Fruit fly (Drosophila melanogaster): Measurements from ENCODE around the gene Imp.

Imp gene

DNA sequence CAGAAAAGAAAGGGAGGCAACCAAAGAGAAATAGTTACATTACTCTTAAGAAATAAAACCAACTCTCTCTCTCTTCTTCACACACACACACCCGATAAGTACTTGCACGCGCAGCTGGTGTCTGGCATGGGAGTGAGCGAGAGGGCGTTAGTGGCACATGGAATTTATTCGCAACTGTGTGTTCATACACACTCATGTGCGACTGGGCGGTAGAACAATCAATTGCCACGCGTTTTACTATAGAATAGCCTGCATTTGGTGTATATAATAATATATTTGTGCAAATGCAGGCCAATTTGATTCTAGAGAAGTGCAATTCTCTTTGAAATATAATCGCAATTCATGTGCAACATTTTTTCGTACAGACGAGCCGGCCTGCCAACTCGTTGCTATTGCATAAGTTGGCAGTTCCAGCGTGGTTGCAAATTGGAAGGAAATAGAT lies 38.1 kb downstream of the Imp start (continued):
- no peak for TF ChIP-seq MESR4 (GFP tag; optimal IDR thresholded peaks at IDR 0.05)
- TF ChIP-seq CG30403 (GFP tag; optimal IDR thresholded peaks at IDR 0.05), result no peak
- TF ChIP-seq CG7271 (tag; optimal IDR thresholded peaks at IDR 0.05), result no peak
- no peak for TF ChIP-seq br (optimal IDR thresholded peaks at IDR 0.05)
- no peak for TF ChIP-seq CG11247 (GFP tag; IDR thresholded peaks at IDR 0.05)
- TF ChIP-seq CG4360 (GFP tag; IDR thresholded peaks at IDR 0.05), result no peak
- TF ChIP-seq gcm2 (GFP tag; optimal IDR thresholded peaks at IDR 0.05), result no peak
- TF ChIP-seq CG9817 (tag; optimal IDR thresholded peaks at IDR 0.05), result no peak
- TF ChIP-seq bigmax (GFP tag; optimal IDR thresholded peaks at IDR 0.05), result no peak
- TF ChIP-seq CG2712 (tag; optimal IDR thresholded peaks at IDR 0.05), result no peak
- TF ChIP-seq sob (GFP tag; IDR thresholded peaks at IDR 0.05), result peak; percentile 22; the same call in 1 of the 2 replicates
- peak; percentile 15 for TF ChIP-seq lab (GFP tag; optimal IDR thresholded peaks at IDR 0.05)
- TF ChIP-seq CkIIα-i1 (GFP tag; IDR thresholded peaks at IDR 0.05), result no peak
- peak; percentile 12 for TF ChIP-seq CG11504 (tag; optimal IDR thresholded peaks at IDR 0.05)
- no peak for TF ChIP-seq wor (GFP tag; IDR thresholded peaks at IDR 0.05)
- TF ChIP-seq CG9609 (GFP tag; optimal IDR thresholded peaks at IDR 0.05), result no peak
- TF ChIP-seq H15 (GFP tag; IDR thresholded peaks at IDR 0.05), result no peak
- TF ChIP-seq pb (GFP tag; optimal IDR thresholded peaks at IDR 0.05), result no peak
- TF ChIP-seq Camta (GFP tag; optimal IDR thresholded peaks at IDR 0.05), result no peak
- peak; percentile 53 for TF ChIP-seq twi (tag; optimal IDR thresholded peaks at IDR 0.05)
- TF ChIP-seq Dp (GFP tag; optimal IDR thresholded peaks at IDR 0.05), result no peak
- TF ChIP-seq CG1603 (tag; optimal IDR thresholded peaks at IDR 0.05), result peak; percentile 2
- no peak for TF ChIP-seq kah (GFP tag; optimal IDR thresholded peaks at IDR 0.05)
- no peak for TF ChIP-seq Tbp (GFP tag; optimal IDR thresholded peaks at IDR 0.05)
- no peak for TF ChIP-seq da (GFP tag; optimal IDR thresholded peaks at IDR 0.05)
- TF ChIP-seq Drgx (GFP tag; IDR thresholded peaks at IDR 0.05), result no peak
- no peak for TF ChIP-seq Eip74EF (GFP tag; optimal IDR thresholded peaks at IDR 0.05)
- TF ChIP-seq CG11560 (tag; IDR thresholded peaks at IDR 0.05), result no peak
- peak; percentile 38 for TF ChIP-seq CG15514 (GFP tag; optimal IDR thresholded peaks at IDR 0.05)
- peak; percentile 52 for TF ChIP-seq Hey (tag; optimal IDR thresholded peaks at IDR 0.05)
- TF ChIP-seq nerfin-1 (tag; optimal IDR thresholded peaks at IDR 0.05), result peak; percentile 53
- TF ChIP-seq CG13287 (GFP tag; IDR thresholded peaks at IDR 0.05; ENCODE audit: partially characterized antibody), result peak; percentile 16; the same call in 1 of the 2 replicates
- peak; percentile 100 for TF ChIP-seq CG15479 (GFP tag; optimal IDR thresholded peaks at IDR 0.05)
- no peak for TF ChIP-seq CG10267 (tag; optimal IDR thresholded peaks at IDR 0.05)
- TF ChIP-seq Gsc (GFP tag; IDR thresholded peaks at IDR 0.05), result no peak
- no peak for TF ChIP-seq CG17328 (GFP tag; IDR thresholded peaks at IDR 0.05)
- no peak for TF ChIP-seq vfl (GFP tag; optimal IDR thresholded peaks at IDR 0.05)
- peak; percentile 5 for TF ChIP-seq CG12659 (GFP tag; optimal IDR thresholded peaks at IDR 0.05)
- TF ChIP-seq CG4707 (GFP tag; optimal IDR thresholded peaks at IDR 0.05), result no peak
- no peak for TF ChIP-seq nau (GFP tag; optimal IDR thresholded peaks at IDR 0.05)
- no peak for TF ChIP-seq Six4 (GFP tag; optimal IDR thresholded peaks at IDR 0.05)
- no peak for TF ChIP-seq tgo (GFP tag; IDR thresholded peaks at IDR 0.05)
- TF ChIP-seq CG10366 (GFP tag; IDR thresholded peaks at IDR 0.05), result no peak
- no peak for TF ChIP-seq tx (GFP tag; optimal IDR thresholded peaks at IDR 0.05)
- no peak for TF ChIP-seq CG4617 (GFP tag; optimal IDR thresholded peaks at IDR 0.05; ENCODE audit: borderline replicate concordance)
- TF ChIP-seq CG6175 (GFP tag; IDR thresholded peaks at IDR 0.05), result no peak; the same call in 2 of the 3 replicates
- no peak for TF ChIP-seq CG6689 (GFP tag; IDR thresholded peaks at IDR 0.05)
- no peak for TF ChIP-seq mam (GFP tag; optimal IDR thresholded peaks at IDR 0.05)
- TF ChIP-seq Oli (tag; optimal IDR thresholded peaks at IDR 0.05), result no peak
- TF ChIP-seq Mrtf (GFP tag; IDR thresholded peaks at IDR 0.05), result no peak
- TF ChIP-seq gfzf (GFP tag; optimal IDR thresholded peaks at IDR 0.05), result no peak
- no peak for TF ChIP-seq MTF-1 (GFP tag; optimal IDR thresholded peaks at IDR 0.05; ENCODE audit: borderline replicate concordance)
